Fruit fly (Drosophila melanogaster) whole organism, prepupa: ENCODE results near the gene Vta1.

Experiments used
- CG10631 ChIP-seq: fragments of 200-800 bp; sonication (Bioruptor generic); optimal IDR thresholded peaks from 2 replicates; lab custom pipeline; 2016; ENCODE audit warnings: missing biosample characterization, missing genetic modification characterization
- CG10669 ChIP-seq: fragments of 200-800 bp; sonication (Bioruptor generic); optimal IDR thresholded peaks from 3 replicates; lab custom pipeline; 2018; ENCODE audit warnings: missing biosample characterization, mild to moderate bottlenecking, missing genetic modification characterization, moderate library complexity
- CG11762 ChIP-seq: fragments of 200-800 bp; sonication (Bioruptor generic); optimal IDR thresholded peaks from 3 replicates; lab custom pipeline; 2016; ENCODE audit warnings: missing biosample characterization, missing genetic modification characterization; ENCODE audit not compliant: insufficient read depth
- CG15336 ChIP-seq: fragments of 200-800 bp; sonication (Bioruptor generic); IDR thresholded peaks from 2 replicates; pipeline ENCODE4 v1.3.6; 2022; ENCODE audit warnings: missing biosample characterization, missing genetic modification characterization
- CG1621 ChIP-seq: fragments of 200-800 bp; sonication (Bioruptor generic); optimal IDR thresholded peaks from 3 replicates; lab custom pipeline; 2018; ENCODE audit warnings: missing biosample characterization, mild to moderate bottlenecking, missing genetic modification characterization
- CG16779 ChIP-seq: fragments of 200-800 bp; sonication (Bioruptor generic); optimal IDR thresholded peaks from 3 replicates; lab custom pipeline; 2017; ENCODE audit warnings: missing biosample characterization, mild to moderate bottlenecking, missing genetic modification characterization
- CG3032 ChIP-seq: fragments of 200-800 bp; optimal IDR thresholded peaks from 2 replicates; lab custom pipeline; 2019; ENCODE audit warnings: missing biosample characterization, mild to moderate bottlenecking, missing genetic modification characterization, moderate library complexity
- Hr39 ChIP-seq: fragments of 200-800 bp; sonication (Bioruptor generic); optimal IDR thresholded peaks from 2 replicates; lab custom pipeline; 2016; ENCODE audit warnings: missing biosample characterization, missing genetic modification characterization
- Sox14 ChIP-seq: fragments of 200-800 bp; sonication (Bioruptor generic); optimal IDR thresholded peaks from 3 replicates; lab custom pipeline; 2016; ENCODE audit warnings: missing biosample characterization, missing genetic modification characterization
- fd85E ChIP-seq: fragments of 200-800 bp; sonication (Bioruptor generic); optimal IDR thresholded peaks from 3 replicates; lab custom pipeline; 2016; ENCODE audit warnings: missing biosample characterization, missing genetic modification characterization
- ss ChIP-seq, 2 experiments: fragments of 200-800 bp; sonication (Bioruptor generic); optimal IDR thresholded peaks; 2 replicates in 1 of 2; 3 replicates in 1 of 2; lab custom pipeline; 2017 to 2018; ENCODE audit warnings: mild to moderate bottlenecking in 2 of 2, missing biosample characterization in 2 of 2, missing genetic modification characterization in 2 of 2, moderate library complexity in 1 of 2
- svp ChIP-seq: fragments of 200-800 bp; sonication (Bioruptor generic); peaks from one replicate; lab custom pipeline; 2016; ENCODE audit warnings: missing biosample characterization, missing genetic modification characterization

DNA sequence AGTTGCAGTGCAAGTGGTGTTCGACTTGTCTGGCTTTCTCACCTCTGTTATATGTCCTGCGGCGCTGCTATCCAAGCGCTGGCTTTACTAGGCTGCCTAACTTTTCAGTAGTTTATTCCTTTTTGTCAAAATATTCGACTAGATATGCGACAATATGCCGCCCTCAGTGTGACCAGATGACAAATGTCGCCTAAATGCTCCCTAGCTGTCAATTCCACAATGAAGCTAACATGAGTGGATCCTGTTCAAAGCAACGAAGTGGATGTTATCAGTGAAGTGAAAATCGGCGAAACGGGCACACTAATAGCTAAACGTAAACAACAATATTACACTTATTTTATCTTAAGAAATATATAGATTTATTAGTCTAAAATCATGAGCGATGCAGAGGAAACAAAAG is 12.2 kb upstream of the Vta1 start, which contains the start of the genes Srrm234 and CG7974:
- TF ChIP-seq fd85E (GFP tag; lab: Kevin White, UChicago) (no peak), CG1621 (tag; lab: Kevin White, UChicago) (no peak), Sox14 (no peak), Hr39 (GFP tag; lab: Kevin White, UChicago) (no peak), ss (GFP tag; optimal IDR thresholded peaks at IDR 0.05; lab: Kevin White, UChicago) (no peak), CG10631 (GFP tag; lab: Kevin White, UChicago) (no peak), CG3032 (tag; lab: Kevin White, UChicago) (no peak), CG16779 (tag; lab: Kevin White, UChicago) (no peak), CG15336 (GFP tag; lab: Robert Waterston, UW) (no peak), CG11762 (GFP tag; lab: Kevin White, UChicago) (no peak), CG10669 (GFP tag; lab: Kevin White, UChicago) (no peak), svp (GFP tag; lab: Kevin White, UChicago) (no peak)
